Worm (Caenorhabditis elegans): ENCODE data around the gene eff-1.

DNA sequence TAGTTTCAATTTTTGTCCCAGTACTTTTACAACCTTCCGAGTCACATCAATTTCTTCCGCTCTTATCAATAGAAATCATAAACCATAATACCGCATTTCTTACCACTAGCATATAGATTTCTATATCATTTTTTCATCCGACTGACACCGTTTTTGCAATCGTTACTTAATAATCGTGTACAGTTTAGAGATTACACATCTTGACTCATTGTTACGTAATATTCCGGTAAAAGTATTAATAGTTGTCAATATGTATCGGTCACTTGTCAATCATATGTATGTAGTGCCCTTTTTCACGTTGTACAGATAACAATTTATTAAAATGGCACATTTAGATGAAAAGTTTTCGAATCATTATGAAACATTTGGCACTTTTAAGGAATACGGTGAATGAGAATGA, 53.5 kb downstream of the eff-1 start:
- TF ChIP-seq flt-1 (GFP tag; IDR thresholded peaks at IDR 0.05) (no peak), tab-1 (GFP tag; IDR thresholded peaks at IDR 0.05) (no peak), ztf-29 (GFP tag; IDR thresholded peaks at IDR 0.05) (no peak), T22C8.4 (GFP tag; IDR thresholded peaks at IDR 0.05) (no peak)

Measured in whole organism, midembryonic.